Worm (Caenorhabditis elegans) whole organism, L4 larva: ENCODE measurements around the gene flp-21.

Experiments
- D1046.2 ChIP-seq: fragments of 200-800 bp; sonication (Bioruptor generic); IDR thresholded peaks from 2 replicates; pipeline ENCODE4 v1.3.6; 2022; ENCODE audit warnings: missing genetic modification characterization, missing compliant biosample characterization
- fos-1 ChIP-seq: fragments of 150-350 bp; optimal IDR thresholded peaks from 2 replicates; lab custom pipeline; 2014; ENCODE audit warnings: missing biosample characterization, missing genetic modification characterization
- hlh-30 ChIP-seq: sonication (generic microtip); optimal IDR thresholded peaks from 2 replicates; lab custom pipeline; 2017; ENCODE audit warnings: antibody characterized with exemption, mild to moderate bottlenecking, missing genetic modification characterization, missing compliant biosample characterization; ENCODE audit not compliant: insufficient read depth
- ztf-11 ChIP-seq: fragments of 150-350 bp; optimal IDR thresholded peaks from 2 replicates; lab custom pipeline; 2014; ENCODE audit warnings: missing biosample characterization, missing genetic modification characterization

ce11 chrV:7826362-7826761 lies 33.2 kb downstream of the flp-21 start:
- no peak for TF ChIP-seq hlh-30 (tag; lab: Kevin White, UChicago)
- TF ChIP-seq ztf-11 (tag; lab: Kevin White, UChicago), result no peak
- TF ChIP-seq fos-1, result no peak
- TF ChIP-seq D1046.2 (GFP tag; lab: Robert Waterston, UW), result no peak
